Worm (Caenorhabditis elegans) whole organism, L4 larva: ENCODE results near the gene col-158.

Experiments used
- T20F7.1 ChIP-seq: fragments of 200-800 bp; sonication (Bioruptor generic); optimal IDR thresholded peaks from 2 replicates; lab custom pipeline; 2018; ENCODE audit warnings: mild to moderate bottlenecking, missing genetic modification characterization, missing compliant biosample characterization
- ceh-62 ChIP-seq: sonication (generic microtip); optimal IDR thresholded peaks from 2 replicates; lab custom pipeline; 2017; ENCODE audit warnings: missing biosample characterization, missing genetic modification characterization
- fos-1 ChIP-seq: fragments of 150-350 bp; optimal IDR thresholded peaks from 2 replicates; lab custom pipeline; 2014; ENCODE audit warnings: missing biosample characterization, missing genetic modification characterization
- mdl-1 ChIP-seq, 2 experiments: fragments of 150-350 bp in 1 of 2; sonication (generic microtip) in 1 of 2; optimal IDR thresholded peaks; 2 replicates each; lab custom pipeline; 2014 to 2017; ENCODE audit warnings: missing biosample characterization in 2 of 2, missing genetic modification characterization in 2 of 2
- nhr-10 ChIP-seq: fragments of 150-350 bp; optimal IDR thresholded peaks from 2 replicates; lab custom pipeline; 2014; ENCODE audit warnings: missing biosample characterization, missing genetic modification characterization
- skn-1 ChIP-seq: fragments of 150-350 bp; optimal IDR thresholded peaks from 2 replicates; lab custom pipeline; 2014; ENCODE audit warnings: missing biosample characterization, missing genetic modification characterization
- spr-3 ChIP-seq: fragments of 200-800 bp; sonication (Bioruptor generic); optimal IDR thresholded peaks from 2 replicates; lab custom pipeline; 2018; ENCODE audit warnings: mild to moderate bottlenecking, missing genetic modification characterization, missing compliant biosample characterization
- ztf-11 ChIP-seq: fragments of 150-350 bp; optimal IDR thresholded peaks from 2 replicates; lab custom pipeline; 2014; ENCODE audit warnings: missing biosample characterization, missing genetic modification characterization

ce11 chrV:11833319-11833718 is 3.9 kb downstream of the col-158 start, which contains the start of gene pho-8:
- TF ChIP-seq mdl-1 (tag; optimal IDR thresholded peaks at IDR 0.05; lab: Kevin White, UChicago): no peak
- no peak for TF ChIP-seq T20F7.1 (GFP tag; lab: Kevin White, UChicago)
- TF ChIP-seq spr-3 (GFP tag; lab: Kevin White, UChicago): no peak
- no peak for TF ChIP-seq skn-1
- no peak for TF ChIP-seq ztf-11 (tag; lab: Kevin White, UChicago)
- TF ChIP-seq ceh-62 (tag; lab: Kevin White, UChicago): no peak
- no peak for TF ChIP-seq nhr-10 (tag; lab: Kevin White, UChicago)
- TF ChIP-seq fos-1 (tag; lab: Kevin White, UChicago): no peak
